Fruit fly (Drosophila melanogaster): ENCODE data around the gene CG13856.
A peak's percentile ranks its signal among the peaks of the same experiment; 100 is the strongest.

The CG13856 gene

dm6 chr3R:22446493-22446892 lies 44.0 kb downstream of the CG13856 start, which contains the start of gene CG12499 (continued):
- TF ChIP-seq CG32532 (GFP tag; IDR thresholded peaks at IDR 0.05) = no peak
- no peak for TF ChIP-seq repo (GFP tag; optimal IDR thresholded peaks at IDR 0.05)
- peak; percentile 7 for TF ChIP-seq BtbVII (GFP tag; optimal IDR thresholded peaks at IDR 0.05)
- TF ChIP-seq Blimp-1 (GFP tag; optimal IDR thresholded peaks at IDR 0.05) = no peak
- TF ChIP-seq fd3F (GFP tag; optimal IDR thresholded peaks at IDR 0.05) = no peak
- no peak for TF ChIP-seq NC2β (GFP tag; optimal IDR thresholded peaks at IDR 0.05)
- TF ChIP-seq Lhr (GFP tag; optimal IDR thresholded peaks at IDR 0.05) = no peak
- peak; percentile 46 for TF ChIP-seq pzg (GFP tag; optimal IDR thresholded peaks at IDR 0.05)
- TF ChIP-seq seq (GFP tag; IDR thresholded peaks at IDR 0.05) = no peak
- TF ChIP-seq CG2875 (GFP tag; optimal IDR thresholded peaks at IDR 0.05) = no peak
- no peak for TF ChIP-seq grn (GFP tag; optimal IDR thresholded peaks at IDR 0.05)
- no peak for TF ChIP-seq Usf (GFP tag; optimal IDR thresholded peaks at IDR 0.05)
- TF ChIP-seq Rx (GFP tag; IDR thresholded peaks at IDR 0.05) = no peak
- TF ChIP-seq ttk (GFP tag; IDR thresholded peaks at IDR 0.05) = no peak
- TF ChIP-seq CG10267 (tag; optimal IDR thresholded peaks at IDR 0.05) = peak; percentile 89
- TF ChIP-seq mld (GFP tag; IDR thresholded peaks at IDR 0.05; ENCODE audit: partially characterized antibody) = no peak
- TF ChIP-seq Rfx (GFP tag; IDR thresholded peaks at IDR 0.05) = no peak
- TF ChIP-seq CG12659 (GFP tag; optimal IDR thresholded peaks at IDR 0.05) = no peak
- no peak for TF ChIP-seq CG17359 (tag; optimal IDR thresholded peaks at IDR 0.05)
- TF ChIP-seq Hsf (GFP tag; optimal IDR thresholded peaks at IDR 0.05) = no peak
- TF ChIP-seq CG15073 (GFP tag; optimal IDR thresholded peaks at IDR 0.05) = no peak
- TF ChIP-seq CG13296 (GFP tag; optimal IDR thresholded peaks at IDR 0.05) = no peak
- TF ChIP-seq cas (GFP tag; IDR thresholded peaks at IDR 0.05) = no peak
- TF ChIP-seq disco-r (GFP tag; optimal IDR thresholded peaks at IDR 0.05) = no peak
- no peak for TF ChIP-seq odd (GFP tag; optimal IDR thresholded peaks at IDR 0.05)
- TF ChIP-seq CG43689 (GFP tag; IDR thresholded peaks at IDR 0.05) = no peak
- no peak for TF ChIP-seq CG1529 (GFP tag; optimal IDR thresholded peaks at IDR 0.05)
- TF ChIP-seq ro (GFP tag; IDR thresholded peaks at IDR 0.05) = no peak
- no peak for TF ChIP-seq tna (GFP tag; IDR thresholded peaks at IDR 0.05; ENCODE audit: partially characterized antibody)
- no peak for TF ChIP-seq CG2889 (GFP tag; IDR thresholded peaks at IDR 0.05)
- no peak for TF ChIP-seq bcd (GFP tag; optimal IDR thresholded peaks at IDR 0.05)
- TF ChIP-seq Six4 (GFP tag; optimal IDR thresholded peaks at IDR 0.05) = no peak
- no peak for TF ChIP-seq jigr1 (GFP tag; IDR thresholded peaks at IDR 0.05)
- no peak for TF ChIP-seq CTCF (GFP tag; optimal IDR thresholded peaks at IDR 0.05)
- no peak for TF ChIP-seq NK7.1 (GFP tag; optimal IDR thresholded peaks at IDR 0.05)
- TF ChIP-seq esg (GFP tag; conservative IDR thresholded peaks at IDR 0.05) = no peak
- TF ChIP-seq cwo (GFP tag; optimal IDR thresholded peaks at IDR 0.05) = peak; percentile 92
- no peak for TF ChIP-seq E2f1 (GFP tag; IDR thresholded peaks at IDR 0.05)
- TF ChIP-seq gsb-n (tag; optimal IDR thresholded peaks at IDR 0.05) = no peak
- TF ChIP-seq fd64A (GFP tag; optimal IDR thresholded peaks at IDR 0.05) = no peak
- no peak for TF ChIP-seq CG10209 (GFP tag; optimal IDR thresholded peaks at IDR 0.05)
- TF ChIP-seq CG4854 (GFP tag; optimal IDR thresholded peaks at IDR 0.05) = no peak
- no peak for TF ChIP-seq CG12071 (GFP tag; optimal IDR thresholded peaks at IDR 0.05)
- peak; percentile 90 for TF ChIP-seq Dp (GFP tag; optimal IDR thresholded peaks at IDR 0.05)
- TF ChIP-seq gce (GFP tag; IDR thresholded peaks at IDR 0.05) = no peak
- no peak for TF ChIP-seq CoRest (tag; optimal IDR thresholded peaks at IDR 0.05)
- TF ChIP-seq CG15269 (tag; optimal IDR thresholded peaks at IDR 0.05) = no peak
- peak; percentile 69 for TF ChIP-seq dm (GFP tag; optimal IDR thresholded peaks at IDR 0.05)
- no peak for TF ChIP-seq trh (GFP tag; optimal IDR thresholded peaks at IDR 0.05)
- no peak for TF ChIP-seq CG10959 (GFP tag; IDR thresholded peaks at IDR 0.05)
- TF ChIP-seq CG1024 (GFP tag; IDR thresholded peaks at IDR 0.05) = no peak
- TF ChIP-seq Myb (GFP tag; optimal IDR thresholded peaks at IDR 0.05) = peak; percentile 31
- TF ChIP-seq stc (GFP tag; IDR thresholded peaks at IDR 0.05) = no peak
